Worm (Caenorhabditis elegans) whole organism, young adult: ENCODE results near the gene C14A4.12.

ENCODE experiments used
- B0019.2 ChIP-seq: fragments of 200-800 bp; sonication (Bioruptor generic); conservative IDR thresholded peaks from 2 replicates; pipeline ENCODE4 v1.3.6; 2022; ENCODE audit warnings: missing genetic modification reagents, missing genetic modification characterization, missing compliant biosample characterization
- B0261.1 ChIP-seq: sonication (generic microtip); optimal IDR thresholded peaks from 2 replicates; lab custom pipeline; 2016; ENCODE audit warnings: mild to moderate bottlenecking, missing genetic modification characterization, moderate library complexity, missing compliant biosample characterization
- F39B2.1 ChIP-seq: fragments of 200-800 bp; sonication (Bioruptor generic); IDR thresholded peaks from 2 replicates; pipeline ENCODE4 v1.3.6; 2022; ENCODE audit warnings: missing genetic modification reagents, missing genetic modification characterization, missing compliant biosample characterization
- atf-7 ChIP-seq: sonication (generic microtip); optimal IDR thresholded peaks from 2 replicates; lab custom pipeline; 2017; ENCODE audit warnings: mild to moderate bottlenecking, missing genetic modification characterization, missing compliant biosample characterization
- attf-3 ChIP-seq: fragments of 200-800 bp; sonication (Bioruptor generic); conservative IDR thresholded peaks from 2 replicates; pipeline ENCODE4 v1.3.6; 2022; ENCODE audit warnings: missing genetic modification reagents, missing genetic modification characterization, missing compliant biosample characterization
- him-1 ChIP-seq: sonication (generic microtip); optimal IDR thresholded peaks from 2 replicates; lab custom pipeline; 2016; ENCODE audit warnings: missing genotype, missing genetic modification reagents, missing genetic modification characterization, missing compliant biosample characterization
- mxl-1 ChIP-seq: sonication (generic microtip); optimal IDR thresholded peaks from 2 replicates; lab custom pipeline; 2016; ENCODE audit warnings: missing genetic modification characterization, missing compliant biosample characterization
- snpc-4 ChIP-seq, 5 experiments: fragments of 150-350 bp in 1 of 5; sonication (generic microtip) in 4 of 5; optimal IDR thresholded peaks; 2 replicates each; lab custom pipeline; 2014 to 2018; ENCODE audit warnings: missing genetic modification characterization in 5 of 5, missing biosample characterization in 3 of 5, antibody characterized with exemption in 2 of 5, mild to moderate bottlenecking in 2 of 5, missing compliant biosample characterization in 2 of 5, missing genotype in 2 of 5, moderate library complexity in 2 of 5, missing genetic modification reagents in 1 of 5

DNA sequence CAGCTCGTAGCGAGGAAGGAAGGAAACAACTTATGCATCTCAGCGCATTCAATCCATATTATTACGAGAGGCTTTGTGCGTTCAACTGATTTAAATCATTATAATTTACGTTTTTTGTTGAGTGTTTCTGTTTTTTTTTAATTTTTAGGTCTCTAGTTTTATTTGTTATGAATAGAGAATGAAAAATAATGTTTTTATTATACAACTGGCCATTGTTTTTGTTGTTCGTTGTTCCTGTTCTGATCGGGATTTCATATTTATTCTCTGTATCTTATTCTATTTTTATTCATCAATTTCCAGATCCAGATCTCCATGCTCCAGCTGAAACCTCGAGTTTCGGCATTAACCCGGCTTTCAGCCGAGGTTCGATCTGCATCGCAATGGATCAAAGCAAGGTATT lies 30.5 kb upstream of the C14A4.12 start, which contains the start of gene mrps-22:
- TF ChIP-seq mxl-1 (tag; lab: Kevin White, UChicago): no peak
- no peak for TF ChIP-seq F39B2.1 (GFP tag; lab: Robert Waterston, UW)
- TF ChIP-seq B0261.1 (tag; lab: Kevin White, UChicago): no peak
- no peak for TF ChIP-seq atf-7
- TF ChIP-seq snpc-4 (GFP tag; optimal IDR thresholded peaks at IDR 0.05; lab: Kevin White, UChicago): no peak
- no peak for TF ChIP-seq snpc-4 (tag; optimal IDR thresholded peaks at IDR 0.05; lab: Kevin White, UChicago)
- TF ChIP-seq B0019.2: no peak
- no peak for TF ChIP-seq him-1 (tag; lab: Kevin White, UChicago)
- TF ChIP-seq attf-3 (GFP tag; lab: Robert Waterston, UW): no peak
